Fruit fly (Drosophila melanogaster): ENCODE data around the gene CG33124.

Gene CG33124

dm6 chr2L:2181971-2182643 is 26.8 kb downstream of the CG33124 start:
- no peak for TF ChIP-seq Myc (optimal IDR thresholded peaks at IDR 0.05)
- no peak for TF ChIP-seq ttk (optimal IDR thresholded peaks at IDR 0.05)
- TF ChIP-seq Sin3A (optimal IDR thresholded peaks at IDR 0.05): no peak
- TF ChIP-seq psq (optimal IDR thresholded peaks at IDR 0.05): no peak
- no peak for TF ChIP-seq h (optimal IDR thresholded peaks at IDR 0.05)
- TF ChIP-seq insv (optimal IDR thresholded peaks at IDR 0.05): no peak

- TF ChIP-seq insv (optimal IDR thresholded peaks at IDR 0.05) (no peak), ttk (optimal IDR thresholded peaks at IDR 0.05) (no peak), h (optimal IDR thresholded peaks at IDR 0.05) (no peak), psq (optimal IDR thresholded peaks at IDR 0.05) (no peak), Myc (optimal IDR thresholded peaks at IDR 0.05) (no peak), Sin3A (optimal IDR thresholded peaks at IDR 0.05) (no peak)
Measured at dm6 chr2L:2180665-2181064, 28.2 kb downstream of the CG33124 start.

- TF ChIP-seq insv (optimal IDR thresholded peaks at IDR 0.05) (no peak), h (optimal IDR thresholded peaks at IDR 0.05) (no peak), ttk (optimal IDR thresholded peaks at IDR 0.05) (no peak), psq (optimal IDR thresholded peaks at IDR 0.05) (no peak), Sin3A (optimal IDR thresholded peaks at IDR 0.05) (no peak), Myc (optimal IDR thresholded peaks at IDR 0.05) (no peak)
Measured at dm6 chr2L:2180120-2180539, 28.8 kb downstream of the CG33124 start.

- no peak for TF ChIP-seq insv (optimal IDR thresholded peaks at IDR 0.05)
- TF ChIP-seq h (optimal IDR thresholded peaks at IDR 0.05): no peak
- no peak for TF ChIP-seq ttk (optimal IDR thresholded peaks at IDR 0.05)
- no peak for TF ChIP-seq Myc (optimal IDR thresholded peaks at IDR 0.05)
- no peak for TF ChIP-seq Sin3A (optimal IDR thresholded peaks at IDR 0.05)
- TF ChIP-seq psq (optimal IDR thresholded peaks at IDR 0.05): no peak
Measured at dm6 chr2L:2179366-2179765, 29.5 kb downstream of the CG33124 start.

- TF ChIP-seq Myc (optimal IDR thresholded peaks at IDR 0.05) (no peak), h (optimal IDR thresholded peaks at IDR 0.05) (no peak), Sin3A (optimal IDR thresholded peaks at IDR 0.05) (no peak), psq (optimal IDR thresholded peaks at IDR 0.05) (no peak), insv (optimal IDR thresholded peaks at IDR 0.05) (no peak), ttk (optimal IDR thresholded peaks at IDR 0.05) (no peak)
Measured at dm6 chr2L:2178810-2179143, 30.1 kb downstream of the CG33124 start.

- TF ChIP-seq insv (optimal IDR thresholded peaks at IDR 0.05) (no peak), Myc (optimal IDR thresholded peaks at IDR 0.05) (no peak), h (optimal IDR thresholded peaks at IDR 0.05) (no peak), ttk (optimal IDR thresholded peaks at IDR 0.05) (no peak), Sin3A (optimal IDR thresholded peaks at IDR 0.05) (no peak), psq (optimal IDR thresholded peaks at IDR 0.05) (no peak)
Measured at dm6 chr2L:2177969-2178809, 30.7 kb downstream of the CG33124 start, which contains the start of gene aop. Gene aop, minus strand, starts transcription at chr2L:2178754.

dm6 chr2L:2177312-2177968 is 31.5 kb downstream of the CG33124 start:
- TF ChIP-seq h (optimal IDR thresholded peaks at IDR 0.05) (no peak), psq (optimal IDR thresholded peaks at IDR 0.05) (no peak), Sin3A (optimal IDR thresholded peaks at IDR 0.05) (no peak), ttk (optimal IDR thresholded peaks at IDR 0.05) (no peak), insv (optimal IDR thresholded peaks at IDR 0.05) (no peak), Myc (optimal IDR thresholded peaks at IDR 0.05) (no peak)

dm6 chr2L:2175930-2176643 is 32.8 kb downstream of the CG33124 start:
- TF ChIP-seq ttk (optimal IDR thresholded peaks at IDR 0.05): no peak
- no peak for TF ChIP-seq insv (optimal IDR thresholded peaks at IDR 0.05)
- TF ChIP-seq psq (optimal IDR thresholded peaks at IDR 0.05): no peak
- TF ChIP-seq h (optimal IDR thresholded peaks at IDR 0.05): no peak
- TF ChIP-seq Sin3A (optimal IDR thresholded peaks at IDR 0.05): no peak
- TF ChIP-seq Myc (optimal IDR thresholded peaks at IDR 0.05): no peak

dm6 chr2L:2175090-2175830 is 33.6 kb downstream of the CG33124 start:
- no peak for TF ChIP-seq Myc (optimal IDR thresholded peaks at IDR 0.05)
- TF ChIP-seq Sin3A (optimal IDR thresholded peaks at IDR 0.05): no peak
- no peak for TF ChIP-seq ttk (optimal IDR thresholded peaks at IDR 0.05)
- TF ChIP-seq psq (optimal IDR thresholded peaks at IDR 0.05): no peak
- no peak for TF ChIP-seq insv (optimal IDR thresholded peaks at IDR 0.05)
- no peak for TF ChIP-seq h (optimal IDR thresholded peaks at IDR 0.05)

dm6 chr2L:2173604-2174003 is 35.3 kb downstream of the CG33124 start:
- TF ChIP-seq Sin3A (optimal IDR thresholded peaks at IDR 0.05) (no peak), psq (optimal IDR thresholded peaks at IDR 0.05) (no peak), insv (optimal IDR thresholded peaks at IDR 0.05) (no peak), Myc (optimal IDR thresholded peaks at IDR 0.05) (no peak), h (optimal IDR thresholded peaks at IDR 0.05) (no peak), ttk (optimal IDR thresholded peaks at IDR 0.05) (no peak)

dm6 chr2L:2173191-2173590 is 35.7 kb downstream of the CG33124 start:
- TF ChIP-seq insv (optimal IDR thresholded peaks at IDR 0.05) (no peak), ttk (optimal IDR thresholded peaks at IDR 0.05) (no peak), h (optimal IDR thresholded peaks at IDR 0.05) (no peak), psq (optimal IDR thresholded peaks at IDR 0.05) (no peak), Sin3A (optimal IDR thresholded peaks at IDR 0.05) (no peak), Myc (optimal IDR thresholded peaks at IDR 0.05) (no peak)
